Fruit fly (Drosophila melanogaster): Measurements from ENCODE around the gene CG6980.

DNA sequence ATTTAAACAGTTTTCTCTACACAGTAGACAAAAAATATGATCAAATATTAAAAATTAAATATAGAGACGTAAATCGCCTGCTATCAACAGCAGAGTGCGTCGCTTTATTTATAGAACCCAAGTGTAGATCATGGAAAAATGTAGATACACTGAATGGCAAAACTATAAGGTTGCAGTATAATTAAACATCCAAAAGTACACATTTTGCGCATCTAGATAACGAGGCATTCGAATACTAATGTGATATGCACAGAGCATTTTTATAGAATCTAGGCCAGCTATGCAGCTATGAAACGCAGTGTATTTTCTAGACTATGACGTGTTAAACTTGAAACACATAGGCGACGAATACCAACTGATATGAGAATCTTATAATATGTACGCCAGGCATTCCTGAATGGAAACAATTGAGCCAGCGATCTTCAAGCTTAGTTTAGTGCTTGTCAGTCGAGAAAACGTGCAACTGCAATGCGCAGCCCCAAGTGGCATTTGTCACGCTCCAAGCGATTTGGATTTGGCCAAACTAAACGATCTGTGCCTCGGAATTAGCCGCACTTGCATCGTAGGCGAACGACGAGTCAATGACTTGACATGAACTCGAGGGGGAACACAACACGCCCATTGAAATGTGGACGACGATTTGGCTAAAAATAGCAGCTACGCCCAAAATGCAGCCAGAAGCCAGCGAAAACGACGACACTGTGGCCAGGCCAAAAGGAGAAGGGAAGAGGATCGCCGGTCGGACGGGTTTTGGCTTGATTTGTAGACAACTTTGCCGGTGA lies 3.6 kb downstream of the CG6980 start:
- TF ChIP-seq usp (GFP tag; optimal IDR thresholded peaks at IDR 0.05) (no peak), pan (optimal IDR thresholded peaks at IDR 0.05) (no peak), psq (optimal IDR thresholded peaks at IDR 0.05) (no peak), CG8478 (optimal IDR thresholded peaks at IDR 0.05) (no peak), Dll (optimal IDR thresholded peaks at IDR 0.05) (no peak), EcR (GFP tag; optimal IDR thresholded peaks at IDR 0.05) (peak in 1 of 2 experiments; percentile 89)

All from whole organism.